Fruit fly (Drosophila melanogaster) whole organism, embryonic: ENCODE data around the gene dmrt11E.

Experiments
- CG10366 ChIP-seq: fragments of 200-800 bp; sonication (Bioruptor generic); IDR thresholded peaks from 2 replicates; pipeline ENCODE4 v1.3.6; 2022; ENCODE audit warnings: missing biosample characterization, missing genetic modification characterization
- CG12769 ChIP-seq: fragments of 200-800 bp; sonication (Bioruptor generic); optimal IDR thresholded peaks from 2 replicates; lab custom pipeline; 2019; ENCODE audit warnings: missing biosample characterization, mild to moderate bottlenecking, missing genetic modification characterization, moderate library complexity
- CG13624 ChIP-seq: fragments of 200-800 bp; sonication (Bioruptor generic); optimal IDR thresholded peaks from 2 replicates; lab custom pipeline; 2016; ENCODE audit warnings: missing biosample characterization, missing genetic modification characterization
- CG15479 ChIP-seq: fragments of 200-800 bp; sonication (Bioruptor generic); optimal IDR thresholded peaks from 3 replicates; lab custom pipeline; 2019; ENCODE audit warnings: missing biosample characterization, mild to moderate bottlenecking, missing genetic modification characterization, moderate library complexity
- CG17359 ChIP-seq: fragments of 200-800 bp; sonication (Bioruptor generic); optimal IDR thresholded peaks from 3 replicates; lab custom pipeline; 2018; ENCODE audit warnings: missing biosample characterization, mild to moderate bottlenecking, missing genetic modification characterization, moderate library complexity
- CG17912 ChIP-seq: fragments of 200-800 bp; sonication (Bioruptor generic); optimal IDR thresholded peaks from 2 replicates; lab custom pipeline; 2018; ENCODE audit warnings: missing biosample characterization, mild to moderate bottlenecking, missing genetic modification characterization
- CG6683 ChIP-seq: fragments of 200-800 bp; sonication (Bioruptor generic); optimal IDR thresholded peaks from 2 replicates; lab custom pipeline; 2017; ENCODE audit warnings: missing biosample characterization, mild to moderate bottlenecking, missing genetic modification characterization, missing genetic modification reagents
- CG6765 ChIP-seq: fragments of 200-800 bp; sonication (Bioruptor generic); optimal IDR thresholded peaks from 3 replicates; lab custom pipeline; 2017; ENCODE audit warnings: missing biosample characterization, mild to moderate bottlenecking, missing genetic modification characterization
- CHES-1-like ChIP-seq: fragments of 200-800 bp; sonication (Bioruptor generic); optimal IDR thresholded peaks from 2 replicates; lab custom pipeline; 2016; ENCODE audit warnings: missing biosample characterization, missing genetic modification characterization
- D19A ChIP-seq: fragments of 200-800 bp; optimal IDR thresholded peaks from 3 replicates; lab custom pipeline; 2019; ENCODE audit warnings: missing biosample characterization, mild to moderate bottlenecking, missing genetic modification characterization, moderate library complexity
- Dll ChIP-seq: fragments of 200-800 bp; sonication (Bioruptor generic); IDR thresholded peaks from 4 replicates; pipeline ENCODE4 v1.3.6; 2022; ENCODE audit warnings: missing biosample characterization, missing genetic modification characterization; ENCODE audit not compliant: partially characterized antibody
- Fer3 ChIP-seq: fragments of 200-800 bp; sonication (Bioruptor generic); optimal IDR thresholded peaks from 2 replicates; lab custom pipeline; 2018; ENCODE audit warnings: missing biosample characterization, mild to moderate bottlenecking, missing genetic modification characterization, moderate library complexity
- HmgZ ChIP-seq: fragments of 200-800 bp; sonication (Bioruptor generic); optimal IDR thresholded peaks from 2 replicates; lab custom pipeline; 2018; ENCODE audit warnings: missing biosample characterization, mild to moderate bottlenecking, missing genetic modification characterization
- Med ChIP-seq: fragments of 200-800 bp; sonication (Bioruptor generic); peaks from one replicate; lab custom pipeline; 2016; ENCODE audit warnings: missing biosample characterization, missing genetic modification characterization, mild to moderate bottlenecking, inconsistent platforms, moderate library complexity
- NFAT ChIP-seq: fragments of 200-800 bp; sonication (Bioruptor generic); IDR thresholded peaks from 2 replicates; pipeline ENCODE4 v1.3.6; 2022; ENCODE audit warnings: missing biosample characterization, missing genetic modification characterization
- Pdp1 ChIP-seq, 2 experiments: fragments of 200-800 bp; sonication (Bioruptor generic); optimal IDR thresholded peaks; 3 replicates each; lab custom pipeline; 2016; ENCODE audit warnings: missing biosample characterization in 2 of 2, missing genetic modification characterization in 2 of 2, mild to moderate bottlenecking in 1 of 2, moderate library complexity in 1 of 2
- Poxn ChIP-seq: fragments of 200-800 bp; sonication (Bioruptor generic); IDR thresholded peaks from 2 replicates; pipeline ENCODE4 v1.3.6; 2022; ENCODE audit warnings: missing biosample characterization, missing genetic modification characterization
- Trl ChIP-seq, 3 experiments: fragments of >200 bp in 2 of 3; fragments of 200-800 bp in 1 of 3; sonication (Bioruptor generic) in 1 of 3; optimal IDR thresholded peaks; 2 replicates in 1 of 3; 3 replicates in 2 of 3; lab custom pipeline; 2016 to 2017; ENCODE audit warnings: missing biosample characterization in 1 of 3, missing genetic modification characterization in 1 of 3
- az2 ChIP-seq: fragments of 200-800 bp; sonication (Bioruptor generic); optimal IDR thresholded peaks from 3 replicates; lab custom pipeline; 2016; ENCODE audit warnings: missing biosample characterization, missing genetic modification characterization
- br ChIP-seq: fragments of >200 bp; optimal IDR thresholded peaks from 2 replicates; lab custom pipeline; 2017
- chm ChIP-seq: fragments of 200-800 bp; sonication (Bioruptor generic); IDR thresholded peaks from 2 replicates; pipeline ENCODE4 v1.3.6; 2022; ENCODE audit warnings: missing biosample characterization, missing genetic modification characterization
- crp ChIP-seq, 2 experiments: fragments of 200-800 bp; sonication (Bioruptor generic); optimal IDR thresholded peaks; 2 replicates in 1 of 2; 3 replicates in 1 of 2; lab custom pipeline; 2017; ENCODE audit warnings: missing biosample characterization in 2 of 2, missing genetic modification characterization in 2 of 2, mild to moderate bottlenecking in 1 of 2, moderate library complexity in 1 of 2
- cwo ChIP-seq: fragments of 200-800 bp; sonication (Bioruptor generic); optimal IDR thresholded peaks from 3 replicates; lab custom pipeline; 2017; ENCODE audit warnings: missing biosample characterization, missing genetic modification characterization, mild to moderate bottlenecking, moderate library complexity, missing genetic modification reagents
- disco-r ChIP-seq: fragments of 200-800 bp; sonication (Bioruptor generic); optimal IDR thresholded peaks from 2 replicates; lab custom pipeline; 2016; ENCODE audit warnings: missing biosample characterization, missing genetic modification characterization
- dysf ChIP-seq: fragments of 200-800 bp; sonication (Bioruptor generic); IDR thresholded peaks from 3 replicates; pipeline ENCODE4 v1.3.6; 2022; ENCODE audit warnings: missing biosample characterization, missing genetic modification characterization
- ems ChIP-seq: fragments of 200-800 bp; sonication (Bioruptor generic); optimal IDR thresholded peaks from 3 replicates; lab custom pipeline; 2016; ENCODE audit warnings: missing biosample characterization, missing genetic modification characterization
- eyg ChIP-seq: fragments of 200-800 bp; sonication (Bioruptor generic); optimal IDR thresholded peaks from 3 replicates; lab custom pipeline; 2016; ENCODE audit warnings: missing biosample characterization, missing genetic modification characterization
- grn ChIP-seq: fragments of 200-800 bp; sonication (Bioruptor generic); optimal IDR thresholded peaks from 3 replicates; lab custom pipeline; 2017; ENCODE audit warnings: missing biosample characterization, missing genetic modification characterization
- jing ChIP-seq: fragments of 200-800 bp; sonication (Bioruptor generic); optimal IDR thresholded peaks from 2 replicates; lab custom pipeline; 2018; ENCODE audit warnings: missing biosample characterization, mild to moderate bottlenecking, missing genetic modification characterization
- kah ChIP-seq: fragments of 200-800 bp; sonication (Bioruptor generic); optimal IDR thresholded peaks from 2 replicates; lab custom pipeline; 2018; ENCODE audit warnings: missing biosample characterization, mild to moderate bottlenecking, missing genetic modification characterization
- knrl ChIP-seq: fragments of 200-800 bp; sonication (Bioruptor generic); IDR thresholded peaks from 3 replicates; pipeline ENCODE4 v1.3.6; 2022; ENCODE audit warnings: missing biosample characterization, missing genetic modification characterization; ENCODE audit not compliant: partially characterized antibody
- mld ChIP-seq: fragments of 200-800 bp; sonication (Bioruptor generic); IDR thresholded peaks from 3 replicates; pipeline ENCODE4 v1.3.6; 2022; ENCODE audit warnings: missing biosample characterization, missing genetic modification characterization; ENCODE audit not compliant: partially characterized antibody
- nom ChIP-seq: fragments of 200-800 bp; sonication (Bioruptor generic); optimal IDR thresholded peaks from 2 replicates; lab custom pipeline; 2017; ENCODE audit warnings: missing biosample characterization, missing genetic modification characterization, mild to moderate bottlenecking, moderate library complexity, missing genetic modification reagents
- sens ChIP-seq: fragments of 200-800 bp; sonication (Bioruptor generic); peaks from one replicate; lab custom pipeline; 2016; ENCODE audit warnings: missing biosample characterization, missing genetic modification characterization
- zfh2 ChIP-seq: fragments of 200-800 bp; sonication (Bioruptor generic); optimal IDR thresholded peaks from 2 replicates; lab custom pipeline; 2016; ENCODE audit warnings: missing biosample characterization, missing genetic modification characterization

The dmrt11E gene

DNA sequence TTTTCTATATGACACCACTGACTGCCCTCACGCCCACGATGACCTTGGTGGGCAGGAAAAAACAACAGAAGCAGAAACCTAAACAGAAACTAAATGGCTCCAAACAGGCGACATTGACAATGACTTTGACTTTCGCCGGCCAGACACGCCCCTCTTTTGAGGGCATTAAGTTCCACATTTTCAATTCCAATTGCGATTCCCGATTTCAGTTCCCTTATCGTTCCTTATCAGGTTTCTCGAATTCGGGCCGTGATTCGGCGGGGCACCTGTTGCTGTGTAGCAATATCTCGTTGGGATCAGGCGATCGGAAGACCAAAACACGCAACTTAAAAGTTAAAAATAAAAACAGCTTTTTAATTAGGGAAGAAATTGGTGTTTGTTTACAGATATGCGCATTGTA is 39.7 kb downstream of the dmrt11E start:
- peak; percentile 20 for TF ChIP-seq kah (GFP tag; lab: Kevin White, UChicago)
- TF ChIP-seq cwo (GFP tag; lab: Kevin White, UChicago) = peak; percentile 52
- no peak for TF ChIP-seq jing (GFP tag; lab: Kevin White, UChicago)
- no peak for TF ChIP-seq eyg (GFP tag; lab: Kevin White, UChicago)
- peak; percentile 18 for TF ChIP-seq grn
- peak; percentile 33 for TF ChIP-seq CG12769

DNA sequence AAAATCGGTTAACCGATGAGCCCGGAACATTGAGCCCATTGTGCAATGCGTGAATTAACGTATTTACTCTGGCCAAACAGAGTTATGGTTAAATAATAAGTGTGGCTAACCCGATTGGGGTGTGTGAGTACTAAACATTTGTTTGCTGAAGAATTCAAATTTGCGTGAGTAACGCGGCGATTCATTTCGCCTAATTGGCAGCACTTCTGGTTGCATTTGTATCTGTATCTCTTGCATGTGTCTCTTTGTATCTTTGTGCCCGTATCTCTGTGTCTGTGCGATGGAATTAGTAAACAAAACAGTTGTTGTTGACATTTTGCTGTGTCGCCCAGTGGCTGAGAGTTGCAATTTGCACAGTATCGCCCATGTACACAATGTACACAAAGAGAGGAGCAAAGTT is 42.9 kb downstream of the dmrt11E start:
- no peak for TF ChIP-seq CG13624 (GFP tag; lab: Kevin White, UChicago)
- peak; percentile 35 for TF ChIP-seq sens (GFP tag; lab: Kevin White, UChicago)
- no peak for TF ChIP-seq CG17359 (tag; lab: Kevin White, UChicago)
- TF ChIP-seq Dll (GFP tag; lab: Robert Waterston, UW) = no peak
- no peak for TF ChIP-seq Poxn (GFP tag; lab: Robert Waterston, UW)
- no peak for TF ChIP-seq knrl
- TF ChIP-seq crp (GFP tag; optimal IDR thresholded peaks at IDR 0.05; lab: Kevin White, UChicago) = no peak
- no peak for TF ChIP-seq grn
- TF ChIP-seq CG17912 = no peak
- peak; percentile 4 for TF ChIP-seq Med (GFP tag; lab: Kevin White, UChicago)
- TF ChIP-seq CG6765 (GFP tag; lab: Kevin White, UChicago) = no peak
- no peak for TF ChIP-seq zfh2
- TF ChIP-seq az2 = no peak
- no peak for TF ChIP-seq chm (GFP tag; lab: Robert Waterston, UW)
- TF ChIP-seq CG15479 = no peak
- TF ChIP-seq, all 482 proteins: peak for 2

DNA sequence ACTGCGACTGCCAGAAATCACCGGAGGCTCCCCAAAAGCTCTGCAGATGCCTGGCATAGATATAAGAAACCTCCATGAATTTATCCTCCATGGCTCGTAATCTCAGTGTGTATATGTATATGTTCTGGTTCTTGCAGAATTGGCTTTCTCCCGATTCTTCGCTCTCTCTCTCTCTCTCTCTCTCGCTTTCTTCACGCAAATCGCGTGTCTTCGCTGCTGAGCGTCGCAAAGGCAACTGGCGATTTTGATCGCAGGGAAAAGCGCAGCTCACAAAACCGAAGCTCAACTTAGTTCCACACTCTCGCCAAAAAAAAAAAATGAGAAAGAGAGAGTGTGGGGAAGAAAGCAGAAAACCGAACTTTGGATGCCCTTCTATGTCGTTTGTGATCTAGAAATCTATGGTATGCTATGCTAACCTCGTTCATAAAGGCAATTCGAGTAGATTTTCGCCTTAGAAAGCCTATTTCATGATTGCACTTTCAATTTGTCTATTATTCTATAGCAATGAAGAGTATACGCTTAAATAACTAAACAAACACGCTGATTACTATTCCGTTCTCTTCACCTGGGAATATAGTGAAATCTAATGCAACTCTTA is 43.5 kb downstream of the dmrt11E start:
- peak; percentile 32 to 41 for TF ChIP-seq Trl (optimal IDR thresholded peaks at IDR 0.05; lab: Kevin White, UChicago)
- TF ChIP-seq Trl (GFP tag; optimal IDR thresholded peaks at IDR 0.05; lab: Kevin White, UChicago) = no peak
- no peak for TF ChIP-seq CHES-1-like (GFP tag; lab: Kevin White, UChicago)
- TF ChIP-seq ems (GFP tag; lab: Kevin White, UChicago) = no peak
- TF ChIP-seq NFAT (GFP tag; lab: Robert Waterston, UW) = no peak
- no peak for TF ChIP-seq disco-r (GFP tag; lab: Kevin White, UChicago)
- no peak for TF ChIP-seq az2
- no peak for TF ChIP-seq br (lab: Kevin White, UChicago)
- TF ChIP-seq zfh2 = no peak
- TF ChIP-seq CG6765 (GFP tag; lab: Kevin White, UChicago) = no peak
- TF ChIP-seq CG6683 (GFP tag; lab: Kevin White, UChicago) = no peak
- TF ChIP-seq mld (GFP tag; lab: Robert Waterston, UW) = 0 out of 3 replicates have a peak, but pooled peaks have one; percentile 40
- no peak for TF ChIP-seq Fer3
- 0 out of 3 replicates have a peak, but pooled peaks have one; percentile 17 for TF ChIP-seq dysf (GFP tag; lab: Robert Waterston, UW)
- TF ChIP-seq CG10366 = no peak
- TF ChIP-seq nom (GFP tag; lab: Kevin White, UChicago) = peak; percentile 10
- peak in 1 of 2 experiments; percentile 55 for TF ChIP-seq Pdp1 (GFP tag; optimal IDR thresholded peaks at IDR 0.05; lab: Kevin White, UChicago)
- no peak for TF ChIP-seq HmgZ
- TF ChIP-seq D19A (tag; lab: Kevin White, UChicago) = peak; percentile 79
